Worm (Caenorhabditis elegans) whole organism, L4 larva: ENCODE results near the gene fum-1.

Source experiments
- ceh-62 ChIP-seq: sonication (generic microtip); optimal IDR thresholded peaks from 2 replicates; lab custom pipeline; 2017; ENCODE audit warnings: missing biosample characterization, missing genetic modification characterization
- dpl-1 ChIP-seq: fragments of 150-350 bp; optimal IDR thresholded peaks from 2 replicates; lab custom pipeline; 2014; ENCODE audit warnings: missing biosample characterization, missing genetic modification reagents, missing genetic modification characterization
- dve-1 ChIP-seq: sonication (generic microtip); optimal IDR thresholded peaks from 2 replicates; lab custom pipeline; 2017; ENCODE audit warnings: antibody characterized with exemption, mild to moderate bottlenecking, missing genetic modification characterization, missing compliant biosample characterization; ENCODE audit not compliant: insufficient read depth
- nhr-11 ChIP-seq: fragments of 150-350 bp; optimal IDR thresholded peaks from 2 replicates; lab custom pipeline; 2014; ENCODE audit warnings: missing biosample characterization, missing genetic modification characterization
- pha-4 ChIP-seq, 2 experiments: fragments of 150-350 bp in 1 of 2; fragments of 200-800 bp in 1 of 2; sonication (Bioruptor generic) in 1 of 2; IDR thresholded peaks in 1 of 2; optimal IDR thresholded peaks in 1 of 2; 2 replicates each; pipeline versions ENCODE4 v1.3.6 to Lab custom; 2014 to 2022; ENCODE audit warnings: missing genetic modification characterization in 2 of 2, missing genetic modification reagents in 2 of 2, missing biosample characterization in 1 of 2, missing compliant biosample characterization in 1 of 2

ce11 chrIII:7506983-7507382, 41.6 kb downstream of the fum-1 start:
- TF ChIP-seq nhr-11 (tag; lab: Kevin White, UChicago) (no peak), ceh-62 (tag; lab: Kevin White, UChicago) (no peak), pha-4 (GFP tag; IDR thresholded peaks at IDR 0.05; lab: Robert Waterston, UW) (no peak), pha-4 (tag; optimal IDR thresholded peaks at IDR 0.05; lab: Kevin White, UChicago) (no peak), dve-1 (tag; lab: Kevin White, UChicago) (no peak), dpl-1 (GFP tag; lab: Kevin White, UChicago) (no peak)
